Worm (Caenorhabditis elegans) whole organism, young adult: Measurements from ENCODE around the gene E01G4.6.

ENCODE experiments used
- F57C9.4 ChIP-seq: sonication (generic microtip); optimal IDR thresholded peaks from 2 replicates; lab custom pipeline; 2017; ENCODE audit warnings: mild to moderate bottlenecking, missing genetic modification characterization, missing compliant biosample characterization
- Y56A3A.18 ChIP-seq: fragments of 200-800 bp; sonication (Bioruptor generic); IDR thresholded peaks from 2 replicates; pipeline ENCODE4 v1.3.6; 2022; ENCODE audit warnings: missing genetic modification reagents, missing genetic modification characterization, missing compliant biosample characterization
- atf-7 ChIP-seq: sonication (generic microtip); optimal IDR thresholded peaks from 2 replicates; lab custom pipeline; 2017; ENCODE audit warnings: mild to moderate bottlenecking, missing genetic modification characterization, missing compliant biosample characterization
- die-1 ChIP-seq: sonication (generic microtip); optimal IDR thresholded peaks from 2 replicates; lab custom pipeline; 2016; ENCODE audit warnings: missing genotype, mild to moderate bottlenecking, missing genetic modification characterization, missing compliant biosample characterization
- efl-1 ChIP-seq: fragments of 150-350 bp; optimal IDR thresholded peaks from 2 replicates; lab custom pipeline; 2014; ENCODE audit warnings: missing biosample characterization, missing genetic modification reagents, missing genetic modification characterization
- egl-18 ChIP-seq: fragments of 200-800 bp; sonication (Bioruptor generic); IDR thresholded peaks from 2 replicates; pipeline ENCODE4 v1.3.6; 2022; ENCODE audit warnings: missing genetic modification reagents, missing genetic modification characterization, missing compliant biosample characterization
- hlh-12 ChIP-seq: sonication (generic microtip); optimal IDR thresholded peaks from 2 replicates; lab custom pipeline; 2016; ENCODE audit warnings: missing genetic modification characterization, missing compliant biosample characterization
- lsy-27 ChIP-seq: sonication (generic microtip); optimal IDR thresholded peaks from 2 replicates; lab custom pipeline; 2017; ENCODE audit warnings: missing genetic modification characterization, mild to moderate bottlenecking, missing compliant biosample characterization, antibody characterized with exemption, missing genotype, borderline replicate concordance; ENCODE audit not compliant: insufficient read depth
- mel-28 ChIP-seq: sonication (generic microtip); optimal IDR thresholded peaks from 2 replicates; lab custom pipeline; 2016; ENCODE audit warnings: borderline replicate concordance, mild to moderate bottlenecking, missing genetic modification characterization, missing compliant biosample characterization
- pha-4 ChIP-seq: fragments of 150-350 bp; sonication (generic microtip); optimal IDR thresholded peaks from 2 replicates; lab custom pipeline; 2014; ENCODE audit warnings: missing biosample characterization, missing genetic modification reagents, missing genetic modification characterization
- rpc-1 ChIP-seq, 2 experiments: fragments of 150-350 bp in 1 of 2; sonication (generic microtip) in 1 of 2; optimal IDR thresholded peaks; 2 replicates each; lab custom pipeline; 2014 to 2018; ENCODE audit warnings: missing biosample characterization in 1 of 2, missing genetic modification characterization in 1 of 2, missing genetic modification reagents in 1 of 2, missing genotype in 1 of 2
- ztf-22 ChIP-seq: fragments of 200-800 bp; sonication (Bioruptor generic); optimal IDR thresholded peaks from 2 replicates; lab custom pipeline; 2018; ENCODE audit warnings: mild to moderate bottlenecking, missing genetic modification characterization, moderate library complexity, missing compliant biosample characterization

DNA sequence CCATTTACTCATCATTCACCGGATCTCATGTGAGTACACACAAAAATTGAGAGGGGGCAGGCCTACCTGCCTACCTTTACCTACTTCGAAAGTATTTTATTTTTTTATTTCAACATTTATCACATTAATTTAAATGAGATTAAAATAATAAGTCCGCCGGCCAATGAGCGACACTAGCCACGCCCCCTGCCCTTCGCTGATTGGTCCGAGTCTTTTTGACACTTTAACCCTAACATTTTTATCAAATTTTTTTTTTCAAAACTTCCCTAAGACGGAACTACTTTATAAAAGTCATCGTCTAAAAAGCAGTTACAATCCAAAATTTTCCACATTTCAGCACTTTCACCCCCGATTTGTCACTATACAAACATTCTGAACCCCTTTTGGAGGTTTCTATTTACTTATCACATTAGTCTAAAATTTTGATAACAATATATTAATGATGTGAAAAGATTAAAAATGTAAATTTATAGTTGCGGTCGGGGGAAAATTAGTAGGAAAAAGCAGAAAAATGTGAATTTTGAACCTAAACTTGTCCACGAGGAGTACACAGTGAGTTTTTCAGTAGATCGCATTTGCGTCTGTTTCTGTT lies 23.9 kb downstream of the E01G4.6 start:
- TF ChIP-seq die-1 (tag; lab: Kevin White, UChicago), result no peak
- no peak for TF ChIP-seq rpc-1 (optimal IDR thresholded peaks at IDR 0.05; lab: Kevin White, UChicago)
- TF ChIP-seq rpc-1 (tag; optimal IDR thresholded peaks at IDR 0.05; lab: Kevin White, UChicago), result no peak
- no peak for TF ChIP-seq Y56A3A.18 (GFP tag; lab: Robert Waterston, UW)
- TF ChIP-seq F57C9.4 (tag; lab: Kevin White, UChicago), result no peak
- TF ChIP-seq pha-4 (tag; lab: Kevin White, UChicago), result no peak
- no peak for TF ChIP-seq hlh-12 (tag; lab: Kevin White, UChicago)
- TF ChIP-seq atf-7 (tag; lab: Kevin White, UChicago), result no peak
- no peak for TF ChIP-seq efl-1
- TF ChIP-seq lsy-27 (tag; lab: Kevin White, UChicago), result no peak
- TF ChIP-seq mel-28 (tag; lab: Kevin White, UChicago), result no peak
- TF ChIP-seq egl-18 (GFP tag; lab: Robert Waterston, UW), result no peak
- no peak for TF ChIP-seq ztf-22 (GFP tag; lab: Kevin White, UChicago)
